Worm (Caenorhabditis elegans) whole organism, late embryonic: ENCODE results near the gene K02C4.3.

Experiments
- C08G9.2 ChIP-seq: sonication (generic microtip); optimal IDR thresholded peaks from 2 replicates; lab custom pipeline; 2016; ENCODE audit warnings: mild to moderate bottlenecking, missing genetic modification characterization, moderate library complexity, missing compliant biosample characterization
- C38D4.7 ChIP-seq: fragments of 200-800 bp; sonication (Bioruptor generic); optimal IDR thresholded peaks from 2 replicates; lab custom pipeline; 2018; ENCODE audit warnings: mild to moderate bottlenecking, missing genetic modification characterization, moderate library complexity, missing compliant biosample characterization
- ahr-1 ChIP-seq: sonication (generic microtip); optimal IDR thresholded peaks from 2 replicates; lab custom pipeline; 2016; ENCODE audit warnings: missing genetic modification characterization, missing compliant biosample characterization
- ama-1 ChIP-seq: fragments of 150-350 bp; optimal IDR thresholded peaks from 2 replicates; lab custom pipeline; 2014
- ceh-14 ChIP-seq: sonication (generic microtip); optimal IDR thresholded peaks from 2 replicates; lab custom pipeline; 2016; ENCODE audit warnings: missing genotype, missing genetic modification characterization, missing compliant biosample characterization
- ceh-18 ChIP-seq: sonication (generic microtip); optimal IDR thresholded peaks from 2 replicates; lab custom pipeline; 2016; ENCODE audit warnings: missing genetic modification characterization, missing compliant biosample characterization
- ceh-19 ChIP-seq: fragments of 200-800 bp; sonication (Bioruptor generic); optimal IDR thresholded peaks from 2 replicates; lab custom pipeline; 2018; ENCODE audit warnings: mild to moderate bottlenecking, missing genetic modification characterization, missing compliant biosample characterization
- ceh-2 ChIP-seq: sonication (generic microtip); optimal IDR thresholded peaks from 2 replicates; lab custom pipeline; 2016; ENCODE audit warnings: missing genotype, missing genetic modification characterization, missing compliant biosample characterization
- ceh-24 ChIP-seq: sonication (generic microtip); optimal IDR thresholded peaks from 2 replicates; lab custom pipeline; 2016; ENCODE audit warnings: mild to moderate bottlenecking, missing genetic modification characterization, missing compliant biosample characterization
- ceh-34 ChIP-seq: sonication (generic microtip); optimal IDR thresholded peaks from 2 replicates; lab custom pipeline; 2016; ENCODE audit warnings: mild to moderate bottlenecking, missing genetic modification characterization, missing compliant biosample characterization
- ceh-45 ChIP-seq: fragments of 200-800 bp; sonication (Bioruptor generic); IDR thresholded peaks from 2 replicates; pipeline ENCODE4 v1.3.6; 2022; ENCODE audit warnings: missing genetic modification reagents, missing genetic modification characterization, missing compliant biosample characterization
- ceh-48 ChIP-seq: sonication (generic microtip); optimal IDR thresholded peaks from 2 replicates; lab custom pipeline; 2016; ENCODE audit warnings: missing genetic modification characterization, inconsistent platforms, missing compliant biosample characterization
- ceh-9 ChIP-seq: sonication (generic microtip); optimal IDR thresholded peaks from 2 replicates; lab custom pipeline; 2016; ENCODE audit warnings: mild to moderate bottlenecking, missing genetic modification characterization, inconsistent platforms, missing compliant biosample characterization
- che-1 ChIP-seq: sonication (generic microtip); optimal IDR thresholded peaks from 2 replicates; lab custom pipeline; 2016; ENCODE audit warnings: mild to moderate bottlenecking, missing genetic modification characterization, missing compliant biosample characterization
- dmd-4 ChIP-seq: sonication (generic microtip); optimal IDR thresholded peaks from 2 replicates; lab custom pipeline; 2016; ENCODE audit warnings: borderline replicate concordance, missing genetic modification characterization, missing compliant biosample characterization
- dve-1 ChIP-seq: sonication (generic microtip); optimal IDR thresholded peaks from 2 replicates; lab custom pipeline; 2017; ENCODE audit warnings: antibody characterized with exemption, mild to moderate bottlenecking, missing genetic modification characterization, missing compliant biosample characterization
- elt-2 ChIP-seq: sonication (generic microtip); optimal IDR thresholded peaks from 2 replicates; lab custom pipeline; 2016; ENCODE audit warnings: missing genetic modification reagents, missing genetic modification characterization, missing compliant biosample characterization
- ets-4 ChIP-seq: sonication (generic microtip); optimal IDR thresholded peaks from 2 replicates; lab custom pipeline; 2016; ENCODE audit warnings: missing genetic modification characterization, missing compliant biosample characterization
- fax-1 ChIP-seq: sonication (generic microtip); optimal IDR thresholded peaks from 2 replicates; lab custom pipeline; 2016; ENCODE audit warnings: missing genotype, missing genetic modification characterization, missing compliant biosample characterization
- fkh-10 ChIP-seq: fragments of 150-350 bp; optimal IDR thresholded peaks from 2 replicates; lab custom pipeline; 2014; ENCODE audit warnings: missing biosample characterization, missing genetic modification reagents, missing genetic modification characterization
- gmeb-2 ChIP-seq: sonication (generic microtip); optimal IDR thresholded peaks from 2 replicates; lab custom pipeline; 2016; ENCODE audit warnings: missing genetic modification characterization, inconsistent platforms, missing compliant biosample characterization
- hlh-13 ChIP-seq: fragments of 200-800 bp; sonication (Bioruptor generic); optimal IDR thresholded peaks from 2 replicates; lab custom pipeline; 2018; ENCODE audit warnings: mild to moderate bottlenecking, missing genetic modification characterization, missing compliant biosample characterization
- hlh-30 ChIP-seq: sonication (generic microtip); optimal IDR thresholded peaks from 2 replicates; lab custom pipeline; 2017; ENCODE audit warnings: antibody characterized with exemption, missing genetic modification characterization, missing compliant biosample characterization; ENCODE audit not compliant: insufficient read depth
- hlh-6 ChIP-seq: sonication (generic microtip); optimal IDR thresholded peaks from 2 replicates; lab custom pipeline; 2016; ENCODE audit warnings: missing genotype, missing genetic modification characterization, missing compliant biosample characterization
- hlh-8 ChIP-seq: sonication (generic microtip); optimal IDR thresholded peaks from 2 replicates; lab custom pipeline; 2016; ENCODE audit warnings: missing genotype, missing genetic modification characterization, missing compliant biosample characterization
- lim-6 ChIP-seq: sonication (generic microtip); optimal IDR thresholded peaks from 2 replicates; lab custom pipeline; 2016; ENCODE audit warnings: missing genetic modification characterization, missing compliant biosample characterization
- lin-11 ChIP-seq: fragments of 200-800 bp; sonication (Bioruptor generic); optimal IDR thresholded peaks from 2 replicates; lab custom pipeline; 2018; ENCODE audit warnings: mild to moderate bottlenecking, missing genetic modification characterization, missing compliant biosample characterization
- mec-3 ChIP-seq: sonication (generic microtip); optimal IDR thresholded peaks from 2 replicates; lab custom pipeline; 2016; ENCODE audit warnings: borderline replicate concordance, missing genetic modification characterization, missing compliant biosample characterization
- nhr-11 ChIP-seq: fragments of 150-350 bp; optimal IDR thresholded peaks from 2 replicates; lab custom pipeline; 2014; ENCODE audit warnings: missing biosample characterization, missing genetic modification characterization
- nhr-232 ChIP-seq: sonication (generic microtip); optimal IDR thresholded peaks from 2 replicates; lab custom pipeline; 2016; ENCODE audit warnings: missing genetic modification characterization, missing compliant biosample characterization
- npax-4 ChIP-seq: sonication (generic microtip); optimal IDR thresholded peaks from 2 replicates; lab custom pipeline; 2016; ENCODE audit warnings: missing genetic modification characterization, missing compliant biosample characterization
- pag-3 ChIP-seq: sonication (generic microtip); optimal IDR thresholded peaks from 2 replicates; lab custom pipeline; 2016; ENCODE audit warnings: missing compliant biosample characterization, missing genetic modification characterization, borderline replicate concordance
- pat-9 ChIP-seq: fragments of 200-800 bp; sonication (Bioruptor generic); optimal IDR thresholded peaks from 2 replicates; lab custom pipeline; 2018; ENCODE audit warnings: mild to moderate bottlenecking, missing genetic modification characterization, moderate library complexity, missing compliant biosample characterization
- pax-1 ChIP-seq: fragments of 150-350 bp; optimal IDR thresholded peaks from 2 replicates; lab custom pipeline; 2014; ENCODE audit warnings: missing biosample characterization, missing genetic modification characterization
- pha-2 ChIP-seq: sonication (generic microtip); optimal IDR thresholded peaks from 2 replicates; lab custom pipeline; 2017; ENCODE audit warnings: mild to moderate bottlenecking, missing genetic modification characterization, missing compliant biosample characterization
- pha-4 ChIP-seq: fragments of 150-350 bp; optimal IDR thresholded peaks from 2 replicates; lab custom pipeline; 2018; ENCODE audit warnings: missing biosample characterization, missing genetic modification reagents, missing genetic modification characterization
- pros-1 ChIP-seq: fragments of 150-350 bp; optimal IDR thresholded peaks from 2 replicates; lab custom pipeline; 2014; ENCODE audit warnings: missing biosample characterization, missing genetic modification reagents, missing genetic modification characterization
- ref-2 ChIP-seq: sonication (generic microtip); optimal IDR thresholded peaks from 2 replicates; lab custom pipeline; 2016; ENCODE audit warnings: missing genetic modification characterization, missing compliant biosample characterization
- rnt-1 ChIP-seq: sonication (generic microtip); optimal IDR thresholded peaks from 2 replicates; lab custom pipeline; 2016; ENCODE audit warnings: missing genetic modification characterization, missing compliant biosample characterization
- sdc-2 ChIP-seq: sonication (generic microtip); optimal IDR thresholded peaks from 2 replicates; lab custom pipeline; 2016; ENCODE audit warnings: missing genotype, missing genetic modification characterization, missing compliant biosample characterization
- sox-2 ChIP-seq: fragments of 200-800 bp; sonication (Bioruptor generic); IDR thresholded peaks from 2 replicates; pipeline ENCODE4 v1.3.6; 2022; ENCODE audit warnings: missing genetic modification reagents, missing genetic modification characterization, missing compliant biosample characterization
- sox-4 ChIP-seq: sonication (generic microtip); optimal IDR thresholded peaks from 2 replicates; lab custom pipeline; 2017; ENCODE audit warnings: mild to moderate bottlenecking, missing genetic modification characterization, inconsistent platforms, missing compliant biosample characterization
- tbx-2 ChIP-seq: sonication (generic microtip); optimal IDR thresholded peaks from 2 replicates; lab custom pipeline; 2016; ENCODE audit warnings: missing genetic modification characterization, missing compliant biosample characterization
- ttx-3 ChIP-seq: sonication (generic microtip); optimal IDR thresholded peaks from 2 replicates; lab custom pipeline; 2016; ENCODE audit warnings: missing genetic modification reagents, missing genetic modification characterization, missing compliant biosample characterization
- unc-55 ChIP-seq: sonication (generic microtip); optimal IDR thresholded peaks from 2 replicates; lab custom pipeline; 2017; ENCODE audit warnings: missing biosample characterization, missing genetic modification reagents, missing genetic modification characterization
- ztf-16 ChIP-seq: sonication (generic microtip); optimal IDR thresholded peaks from 2 replicates; lab custom pipeline; 2017; ENCODE audit warnings: missing genetic modification characterization, missing compliant biosample characterization

Gene K02C4.3

ce11 chrII:8106921-8107695 lies 20.5 kb upstream of the K02C4.3 start, which contains the start of the genes chst-1 and C41C4.9 (continued):
- TF ChIP-seq npax-4 (tag; lab: Kevin White, UChicago) (peak; percentile 76), tbx-2 (peak; percentile 90), ama-1 (lab: Kevin White, UChicago) (no peak), ceh-19 (GFP tag; lab: Kevin White, UChicago) (peak; percentile 94), hlh-30 (tag; lab: Kevin White, UChicago) (peak; percentile 69), dmd-4 (tag; lab: Kevin White, UChicago) (peak; percentile 86), dve-1 (tag; lab: Kevin White, UChicago) (peak; percentile 90), hlh-8 (peak; percentile 65), ceh-14 (peak; percentile 88), pros-1 (no peak), ets-4 (tag; lab: Kevin White, UChicago) (peak; percentile 77), fax-1 (tag; lab: Kevin White, UChicago) (peak; percentile 87), ttx-3 (tag; lab: Kevin White, UChicago) (peak; percentile 89), rnt-1 (tag; lab: Kevin White, UChicago) (peak; percentile 91), pag-3 (tag; lab: Kevin White, UChicago) (peak; percentile 84), sox-2 (peak; percentile 81), gmeb-2 (tag; lab: Kevin White, UChicago) (peak; percentile 93), sdc-2 (tag; lab: Kevin White, UChicago) (peak; percentile 86), elt-2 (tag; lab: Kevin White, UChicago) (peak; percentile 97), lim-6 (tag; lab: Kevin White, UChicago) (peak; percentile 76), ceh-48 (tag; lab: Kevin White, UChicago) (peak; percentile 82), pat-9 (peak; percentile 94), nhr-11 (no peak), hlh-13 (GFP tag; lab: Kevin White, UChicago) (peak; percentile 91), sox-4 (tag; lab: Kevin White, UChicago) (peak; percentile 92), fkh-10 (peak; percentile 74), hlh-6 (peak; percentile 97), ceh-45 (GFP tag; lab: Robert Waterston, UW) (peak; percentile 79), C38D4.7 (peak; percentile 88)

DNA sequence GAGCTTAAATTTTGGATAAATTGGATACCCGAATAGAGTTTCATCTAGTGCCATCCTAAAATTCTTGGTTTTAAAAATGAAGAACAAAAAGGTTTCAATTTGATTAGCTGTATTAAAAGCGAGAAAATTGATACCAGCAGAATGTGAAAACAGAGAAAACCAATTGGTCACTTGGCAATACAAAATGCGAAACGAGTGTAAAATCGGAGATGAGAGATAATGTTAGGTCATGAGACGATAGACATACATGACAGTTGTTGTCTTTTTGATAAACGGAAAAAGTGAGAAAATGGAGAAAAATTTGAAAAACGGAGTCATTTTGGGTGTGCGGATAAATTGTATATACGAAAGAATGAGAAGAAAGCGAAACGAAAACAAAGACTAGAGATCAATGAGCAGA lies 18.3 kb upstream of the K02C4.3 start, which contains the start of gene sfxn-5:
TSS of gene sfxn-5 (minus strand) at position 55 of the 400 bp plus-strand sequence.
- TF ChIP-seq ceh-34 (tag; lab: Kevin White, UChicago) = no peak
- TF ChIP-seq nhr-11 = no peak
- no peak for TF ChIP-seq ztf-16
- peak; percentile 35 for TF ChIP-seq unc-55 (GFP tag; lab: Kevin White, UChicago)
- TF ChIP-seq sdc-2 (tag; lab: Kevin White, UChicago) = no peak
- TF ChIP-seq dmd-4 (tag; lab: Kevin White, UChicago) = no peak
- no peak for TF ChIP-seq pax-1 (tag; lab: Kevin White, UChicago)
- no peak for TF ChIP-seq hlh-30 (tag; lab: Kevin White, UChicago)
- no peak for TF ChIP-seq ceh-24 (tag; lab: Kevin White, UChicago)
- no peak for TF ChIP-seq ets-4 (tag; lab: Kevin White, UChicago)
- no peak for TF ChIP-seq tbx-2
- TF ChIP-seq ceh-18 (tag; lab: Kevin White, UChicago) = peak; percentile 50

DNA sequence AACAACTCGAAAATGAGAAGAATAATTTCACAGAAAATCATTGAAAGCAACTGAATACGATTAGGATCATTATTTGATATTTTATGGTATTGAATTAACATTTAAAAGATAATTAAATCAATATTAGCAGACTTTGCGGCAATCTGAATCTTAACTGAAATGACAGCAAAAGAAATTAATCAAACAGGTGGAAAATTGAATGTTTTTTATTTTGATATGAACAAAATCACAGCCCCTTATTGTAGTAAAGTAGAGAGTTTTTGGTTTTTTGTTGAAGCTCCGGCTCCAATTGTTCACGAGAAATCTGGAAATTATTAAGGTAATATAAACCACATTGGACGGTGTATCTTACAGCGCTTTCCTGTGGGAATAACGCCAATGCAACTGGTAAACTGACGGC lies 15.4 kb upstream of the K02C4.3 start, which contains the start of gene sre-2:
TSS of gene sre-2 (minus strand) at position 101 of the 400 bp plus-strand sequence.
- TF ChIP-seq hlh-6 (no peak), lin-11 (tag; lab: Kevin White, UChicago) (no peak), ztf-16 (no peak), ceh-45 (GFP tag; lab: Robert Waterston, UW) (no peak), ceh-48 (tag; lab: Kevin White, UChicago) (no peak), ahr-1 (no peak), nhr-232 (no peak), ref-2 (tag; lab: Kevin White, UChicago) (no peak), che-1 (tag; lab: Kevin White, UChicago) (no peak), pha-2 (tag; lab: Kevin White, UChicago) (no peak), pha-4 (tag; lab: Kevin White, UChicago) (no peak), ceh-2 (tag; lab: Kevin White, UChicago) (no peak), npax-4 (tag; lab: Kevin White, UChicago) (no peak), lim-6 (tag; lab: Kevin White, UChicago) (no peak), C08G9.2 (no peak), C38D4.7 (no peak), ceh-9 (tag; lab: Kevin White, UChicago) (no peak), hlh-8 (no peak), dve-1 (tag; lab: Kevin White, UChicago) (no peak), mec-3 (no peak)
- TF ChIP-seq, all 69 proteins: peak for 0
